Fruit fly (Drosophila melanogaster): ENCODE measurements around the gene CG7573.

The CG7573 gene

dm6 chr3L:11353002-11353401 is 41.5 kb downstream of the CG7573 start (continued):
- TF ChIP-seq kni (GFP tag; optimal IDR thresholded peaks at IDR 0.05) = no peak
- TF ChIP-seq repo (GFP tag; optimal IDR thresholded peaks at IDR 0.05) = peak; percentile 69
- no peak for TF ChIP-seq D (optimal IDR thresholded peaks at IDR 0.05)
- TF ChIP-seq D (GFP tag; optimal IDR thresholded peaks at IDR 0.05) = peak; percentile 21
- peak; percentile 88 for TF ChIP-seq unpg (GFP tag; optimal IDR thresholded peaks at IDR 0.05)
- TF ChIP-seq ewg (GFP tag; optimal IDR thresholded peaks at IDR 0.05) = peak; percentile 34
- TF ChIP-seq CG17568 (GFP tag; optimal IDR thresholded peaks at IDR 0.05) = peak; percentile 71
- TF ChIP-seq al (GFP tag; IDR thresholded peaks at IDR 0.05) = peak; percentile 88
- TF ChIP-seq Tbp (GFP tag; optimal IDR thresholded peaks at IDR 0.05) = no peak
- no peak for TF ChIP-seq CG30020 (tag; optimal IDR thresholded peaks at IDR 0.05)
- TF ChIP-seq psq (GFP tag; optimal IDR thresholded peaks at IDR 0.05) = peak; percentile 25
- peak; percentile 47; the same call in 1 of the 2 replicates for TF ChIP-seq chm (GFP tag; IDR thresholded peaks at IDR 0.05)
- TF ChIP-seq peb (GFP tag; IDR thresholded peaks at IDR 0.05) = no peak
- TF ChIP-seq emc (GFP tag; optimal IDR thresholded peaks at IDR 0.05) = peak; percentile 73
- peak; percentile 45; the same call in 1 of the 3 replicates for TF ChIP-seq sr (GFP tag; IDR thresholded peaks at IDR 0.05)
- no peak for TF ChIP-seq Dp (GFP tag; optimal IDR thresholded peaks at IDR 0.05)
- TF ChIP-seq HmgZ (tag; optimal IDR thresholded peaks at IDR 0.05) = peak; percentile 89
- TF ChIP-seq gem (tag; optimal IDR thresholded peaks at IDR 0.05) = peak; percentile 92
- peak; percentile 77 to 88 for TF ChIP-seq chif (GFP tag; optimal IDR thresholded peaks at IDR 0.05)
- no peak for TF ChIP-seq Scr (GFP tag; IDR thresholded peaks at IDR 0.05; ENCODE audit: partially characterized antibody)
- TF ChIP-seq CG4820 (GFP tag; optimal IDR thresholded peaks at IDR 0.05) = peak; percentile 76
- peak; percentile 37 for TF ChIP-seq Ets97D (GFP tag; optimal IDR thresholded peaks at IDR 0.05)
- peak; percentile 70 for TF ChIP-seq CG1602 (GFP tag; optimal IDR thresholded peaks at IDR 0.05)
- peak; percentile 56; the same call in 1 of the 2 replicates for TF ChIP-seq dati (GFP tag; IDR thresholded peaks at IDR 0.05)
- peak in 1 of 3 experiments; percentile 18 for TF ChIP-seq lola (GFP tag; optimal IDR thresholded peaks at IDR 0.05)
- TF ChIP-seq trh (GFP tag; optimal IDR thresholded peaks at IDR 0.05) = peak; percentile 39
- TF ChIP-seq CG17359 (tag; optimal IDR thresholded peaks at IDR 0.05) = peak; percentile 58
- no peak for TF ChIP-seq CG2129 (GFP tag; IDR thresholded peaks at IDR 0.05; ENCODE audit: partially characterized antibody)

DNA sequence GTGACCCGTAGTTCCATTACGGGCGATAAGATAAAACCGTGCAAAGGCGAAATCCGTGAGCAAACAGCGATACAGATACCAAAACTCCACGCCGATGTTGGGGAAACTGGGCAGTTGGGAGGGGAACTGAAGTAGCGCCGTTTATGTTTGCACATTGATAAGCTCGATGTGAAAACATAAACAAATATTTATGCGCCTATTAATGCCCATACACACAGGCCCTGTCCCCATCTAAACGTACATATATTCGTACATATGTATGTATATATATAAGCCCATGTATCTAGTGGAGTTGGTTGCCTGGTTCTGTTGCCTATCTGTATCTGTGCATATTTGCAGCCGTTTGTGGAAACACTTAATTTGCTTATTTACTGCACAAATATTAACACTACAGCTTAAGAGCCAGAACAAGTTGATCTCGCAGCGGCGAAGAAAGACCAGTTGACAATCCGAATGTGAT is 42.8 kb downstream of the CG7573 start:
- TF ChIP-seq CG14014 (GFP tag; IDR thresholded peaks at IDR 0.05) (peak; percentile 50; the same call in 1 of the 2 replicates), CG3407 (GFP tag; optimal IDR thresholded peaks at IDR 0.05) (peak; percentile 85), CG12236 (GFP tag; optimal IDR thresholded peaks at IDR 0.05) (peak; percentile 76), CG13296 (GFP tag; optimal IDR thresholded peaks at IDR 0.05) (peak; percentile 86), run (tag; optimal IDR thresholded peaks at IDR 0.05) (peak; percentile 70), psq (GFP tag; optimal IDR thresholded peaks at IDR 0.05) (peak; percentile 45), tll (GFP tag; optimal IDR thresholded peaks at IDR 0.05) (no peak), Dad (GFP tag; optimal IDR thresholded peaks at IDR 0.05) (peak; percentile 4), pros (GFP tag; optimal IDR thresholded peaks at IDR 0.05) (no peak), Six4 (GFP tag; optimal IDR thresholded peaks at IDR 0.05) (peak; percentile 42), Gug (GFP tag; IDR thresholded peaks at IDR 0.05) (no peak), CG4707 (GFP tag; optimal IDR thresholded peaks at IDR 0.05) (peak; percentile 72), Neu2 (GFP tag; optimal IDR thresholded peaks at IDR 0.05; ENCODE audit: borderline replicate concordance) (no peak), Sry-β (GFP tag; optimal IDR thresholded peaks at IDR 0.05) (peak; percentile 57), CG18011 (GFP tag; optimal IDR thresholded peaks at IDR 0.05) (peak; percentile 56), Lim3 (GFP tag; IDR thresholded peaks at IDR 0.05) (no peak), Dp (GFP tag; optimal IDR thresholded peaks at IDR 0.05) (no peak), CG2202 (tag; optimal IDR thresholded peaks at IDR 0.05) (peak; percentile 87), lab (GFP tag; optimal IDR thresholded peaks at IDR 0.05) (peak; percentile 92), CG3995 (GFP tag; optimal IDR thresholded peaks at IDR 0.05) (no peak), tna (GFP tag; IDR thresholded peaks at IDR 0.05; ENCODE audit: partially characterized antibody) (no peak), seq (GFP tag; IDR thresholded peaks at IDR 0.05) (peak; percentile 61; the same call in 1 of the 2 replicates), chif (GFP tag; optimal IDR thresholded peaks at IDR 0.05) (peak; percentile 53 to 64), az2 (GFP tag; optimal IDR thresholded peaks at IDR 0.05) (no peak), sr (GFP tag; IDR thresholded peaks at IDR 0.05) (peak; percentile 49; the same call in 1 of the 3 replicates), CG2875 (GFP tag; optimal IDR thresholded peaks at IDR 0.05) (peak; percentile 83)

Data from whole organism, embryonic.